Worm (Caenorhabditis elegans) whole organism, late embryonic: ENCODE measurements around the gene imp-3.

Source experiments
- eyg-1 ChIP-seq: sonication (generic microtip); optimal IDR thresholded peaks from 2 replicates; lab custom pipeline; 2016; ENCODE audit warnings: missing genotype, missing genetic modification characterization, missing compliant biosample characterization
- hlh-30 ChIP-seq: sonication (generic microtip); optimal IDR thresholded peaks from 2 replicates; lab custom pipeline; 2017; ENCODE audit warnings: antibody characterized with exemption, missing genetic modification characterization, missing compliant biosample characterization; ENCODE audit not compliant: insufficient read depth
- nhr-11 ChIP-seq: fragments of 150-350 bp; optimal IDR thresholded peaks from 2 replicates; lab custom pipeline; 2014; ENCODE audit warnings: missing biosample characterization, missing genetic modification characterization
- pha-4 ChIP-seq: fragments of 150-350 bp; optimal IDR thresholded peaks from 2 replicates; lab custom pipeline; 2018; ENCODE audit warnings: missing biosample characterization, missing genetic modification reagents, missing genetic modification characterization
- pqm-1 ChIP-seq: sonication (generic microtip); optimal IDR thresholded peaks from 2 replicates; lab custom pipeline; 2016; ENCODE audit warnings: missing genetic modification characterization, missing compliant biosample characterization

ce11 chrIV:7770162-7770561 is 19.3 kb downstream of the imp-3 start, which contains the start of gene rdl-1:
- TF ChIP-seq eyg-1 (tag; lab: Kevin White, UChicago) (no peak), pha-4 (tag; lab: Kevin White, UChicago) (no peak), hlh-30 (tag; lab: Kevin White, UChicago) (no peak), nhr-11 (tag; lab: Kevin White, UChicago) (no peak), pqm-1 (tag; lab: Kevin White, UChicago) (no peak)
